Worm (Caenorhabditis elegans) whole organism, L3 larva: ENCODE results near the gene srg-20.

ENCODE experiments used
- ZK546.5 ChIP-seq: sonication (generic microtip); optimal IDR thresholded peaks from 2 replicates; lab custom pipeline; 2017; ENCODE audit warnings: missing biosample characterization, missing genetic modification characterization
- aly-2 ChIP-seq: fragments of 150-350 bp; optimal IDR thresholded peaks from 2 replicates; lab custom pipeline; 2014; ENCODE audit warnings: missing biosample characterization, missing genetic modification characterization
- ama-1 ChIP-seq: fragments of 150-350 bp; optimal IDR thresholded peaks from 2 replicates; lab custom pipeline; 2018
- ceh-82 ChIP-seq: fragments of 150-350 bp; optimal IDR thresholded peaks from 2 replicates; lab custom pipeline; 2014; ENCODE audit warnings: missing biosample characterization, missing genetic modification characterization
- egl-27 ChIP-seq: sonication (generic microtip); optimal IDR thresholded peaks from 4 replicates; lab custom pipeline; 2017; ENCODE audit warnings: missing biosample characterization, missing genetic modification reagents, missing genetic modification characterization
- fkh-10 ChIP-seq: sonication (generic microtip); optimal IDR thresholded peaks from 2 replicates; lab custom pipeline; 2017; ENCODE audit warnings: missing biosample characterization, missing genetic modification reagents, missing genetic modification characterization
- lin-39 ChIP-seq: fragments of 150-350 bp; optimal IDR thresholded peaks from 2 replicates; lab custom pipeline; 2018; ENCODE audit warnings: missing biosample characterization, missing genetic modification reagents, missing genetic modification characterization
- lsy-12 ChIP-seq: sonication (generic microtip); optimal IDR thresholded peaks from 2 replicates; lab custom pipeline; 2016; ENCODE audit warnings: mild to moderate bottlenecking, missing genetic modification characterization, missing compliant biosample characterization
- nhr-12 ChIP-seq: fragments of 150-350 bp; optimal IDR thresholded peaks from 2 replicates; lab custom pipeline; 2014; ENCODE audit warnings: missing biosample characterization, missing genetic modification characterization
- nhr-28 ChIP-seq: fragments of 150-350 bp; optimal IDR thresholded peaks from 2 replicates; lab custom pipeline; 2014; ENCODE audit warnings: missing biosample characterization, missing genetic modification characterization
- nhr-76 ChIP-seq: fragments of 150-350 bp; sonication (generic microtip); optimal IDR thresholded peaks from 5 replicates; lab custom pipeline; 2014; ENCODE audit warnings: missing biosample characterization, missing genetic modification characterization
- sea-2 ChIP-seq: fragments of 150-350 bp; sonication (generic microtip); optimal IDR thresholded peaks from 4 replicates; lab custom pipeline; 2014; ENCODE audit warnings: missing biosample characterization, missing genetic modification reagents, missing genetic modification characterization
- tbx-2 ChIP-seq: sonication (generic microtip); optimal IDR thresholded peaks from 2 replicates; lab custom pipeline; 2016; ENCODE audit warnings: mild to moderate bottlenecking, missing genetic modification characterization, missing compliant biosample characterization
- zag-1 ChIP-seq: fragments of 150-350 bp; optimal IDR thresholded peaks from 2 replicates; lab custom pipeline; 2014; ENCODE audit warnings: missing biosample characterization, missing genetic modification characterization

DNA sequence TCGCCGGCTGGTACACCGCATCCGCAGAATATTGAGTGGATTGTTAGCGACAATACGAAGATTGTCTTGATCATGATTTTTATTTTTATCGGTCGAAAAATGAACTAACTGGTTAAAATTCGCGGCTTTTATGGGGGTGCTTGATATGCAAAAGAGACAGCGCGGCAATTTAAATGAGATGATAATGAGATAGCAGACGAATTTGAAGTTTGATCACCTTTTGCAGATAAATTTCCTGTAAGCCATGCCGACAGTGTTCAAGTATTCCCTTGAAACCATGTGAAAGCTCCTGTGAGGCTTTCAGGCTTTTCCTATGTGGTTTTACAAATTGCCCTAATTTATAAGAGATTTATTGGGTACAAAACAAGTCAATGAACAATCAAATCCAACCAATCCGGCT is 9.7 kb downstream of the srg-20 start, which contains the start of gene ZC204.17:
- TF ChIP-seq egl-27 (tag; lab: Kevin White, UChicago) (no peak), lin-39 (tag; lab: Kevin White, UChicago) (no peak), ZK546.5 (tag; lab: Kevin White, UChicago) (no peak), nhr-12 (tag; lab: Kevin White, UChicago) (no peak), lsy-12 (tag; lab: Kevin White, UChicago) (no peak), tbx-2 (tag; lab: Kevin White, UChicago) (no peak), ama-1 (no peak), nhr-76 (tag; lab: Kevin White, UChicago) (no peak), aly-2 (tag; lab: Kevin White, UChicago) (no peak), zag-1 (no peak), sea-2 (GFP tag; lab: Kevin White, UChicago) (no peak), nhr-28 (no peak), ceh-82 (tag; lab: Kevin White, UChicago) (no peak), fkh-10 (GFP tag; lab: Kevin White, UChicago) (no peak)
